Fruit fly (Drosophila melanogaster) whole organism, embryonic: ENCODE measurements around the gene CG10300.

Source experiments
- Bgb ChIP-seq: fragments of 200-800 bp; sonication (Bioruptor generic); IDR thresholded peaks from 2 replicates; pipeline ENCODE4 v1.3.6; 2022; ENCODE audit warnings: missing biosample characterization, missing genetic modification characterization; ENCODE audit not compliant: partially characterized antibody
- CG10462 ChIP-seq: fragments of 200-800 bp; sonication (Bioruptor generic); optimal IDR thresholded peaks from 2 replicates; lab custom pipeline; 2016; ENCODE audit warnings: missing biosample characterization, missing genetic modification characterization
- CG11247 ChIP-seq: fragments of 200-800 bp; sonication (Bioruptor generic); IDR thresholded peaks from 2 replicates; pipeline ENCODE4 v1.3.6; 2022; ENCODE audit warnings: missing biosample characterization, missing genetic modification characterization
- CG12104 ChIP-seq: fragments of 200-800 bp; sonication (Bioruptor generic); optimal IDR thresholded peaks from 3 replicates; lab custom pipeline; 2016; ENCODE audit warnings: missing biosample characterization, missing genetic modification characterization
- CG1233 ChIP-seq: fragments of 200-800 bp; sonication (Bioruptor generic); optimal IDR thresholded peaks from 4 replicates; lab custom pipeline; 2018; ENCODE audit warnings: missing biosample characterization, mild to moderate bottlenecking, missing genetic modification characterization
- CG13287 ChIP-seq: fragments of 200-800 bp; sonication (Bioruptor generic); IDR thresholded peaks from 2 replicates; pipeline ENCODE4 v1.3.6; 2022; ENCODE audit warnings: missing biosample characterization, missing genetic modification characterization; ENCODE audit not compliant: partially characterized antibody
- CG13624 ChIP-seq: fragments of 200-800 bp; sonication (Bioruptor generic); optimal IDR thresholded peaks from 2 replicates; lab custom pipeline; 2016; ENCODE audit warnings: missing biosample characterization, missing genetic modification characterization
- CG14441 ChIP-seq: fragments of 200-800 bp; sonication (Bioruptor generic); IDR thresholded peaks from 2 replicates; pipeline ENCODE4 v1.3.6; 2022; ENCODE audit warnings: missing biosample characterization, missing genetic modification characterization
- CG1603 ChIP-seq: fragments of 200-800 bp; sonication (Bioruptor generic); optimal IDR thresholded peaks from 2 replicates; lab custom pipeline; 2019; ENCODE audit warnings: missing biosample characterization, mild to moderate bottlenecking, missing genetic modification characterization, moderate library complexity
- CG1647 ChIP-seq: fragments of 200-800 bp; sonication (Bioruptor generic); optimal IDR thresholded peaks from 3 replicates; lab custom pipeline; 2016; ENCODE audit warnings: missing biosample characterization, missing genetic modification characterization
- CG16863 ChIP-seq: fragments of 200-800 bp; sonication (Bioruptor generic); optimal IDR thresholded peaks from 3 replicates; lab custom pipeline; 2016; ENCODE audit warnings: missing biosample characterization, missing genetic modification characterization
- CG17912 ChIP-seq: fragments of 200-800 bp; sonication (Bioruptor generic); optimal IDR thresholded peaks from 2 replicates; lab custom pipeline; 2018; ENCODE audit warnings: missing biosample characterization, mild to moderate bottlenecking, missing genetic modification characterization
- CG1832 ChIP-seq: fragments of 200-800 bp; sonication (Bioruptor generic); optimal IDR thresholded peaks from 2 replicates; lab custom pipeline; 2017; ENCODE audit warnings: missing biosample characterization, mild to moderate bottlenecking, missing genetic modification characterization, inconsistent platforms
- CG18476 ChIP-seq: fragments of 200-800 bp; sonication (Bioruptor generic); optimal IDR thresholded peaks from 2 replicates; lab custom pipeline; 2016; ENCODE audit warnings: missing biosample characterization, mild to moderate bottlenecking, missing genetic modification characterization
- CG18599 ChIP-seq: fragments of 200-800 bp; sonication (Bioruptor generic); optimal IDR thresholded peaks from 3 replicates; lab custom pipeline; 2017; ENCODE audit warnings: missing biosample characterization, missing genetic modification characterization, mild to moderate bottlenecking, moderate library complexity, missing genetic modification reagents
- CG2678 ChIP-seq: fragments of 200-800 bp; sonication (Bioruptor generic); optimal IDR thresholded peaks from 3 replicates; lab custom pipeline; 2019; ENCODE audit warnings: missing biosample characterization, mild to moderate bottlenecking, missing genetic modification characterization, moderate library complexity
- CG30403 ChIP-seq: fragments of 200-800 bp; sonication (Bioruptor generic); optimal IDR thresholded peaks from 3 replicates; lab custom pipeline; 2016; ENCODE audit warnings: missing biosample characterization, missing genetic modification characterization
- CG3163 ChIP-seq: fragments of 200-800 bp; sonication (Bioruptor generic); optimal IDR thresholded peaks from 3 replicates; lab custom pipeline; 2016; ENCODE audit warnings: missing biosample characterization, missing genetic modification characterization
- CG3281 ChIP-seq: fragments of 200-800 bp; sonication (Bioruptor generic); optimal IDR thresholded peaks from 3 replicates; lab custom pipeline; 2017; ENCODE audit warnings: missing biosample characterization, mild to moderate bottlenecking, missing genetic modification characterization
- CG34376 ChIP-seq: fragments of 200-800 bp; sonication (Bioruptor generic); optimal IDR thresholded peaks from 2 replicates; lab custom pipeline; 2018; ENCODE audit warnings: missing biosample characterization, mild to moderate bottlenecking, missing genetic modification characterization
- CG3838 ChIP-seq: fragments of 200-800 bp; sonication (Bioruptor generic); optimal IDR thresholded peaks from 3 replicates; lab custom pipeline; 2016; ENCODE audit warnings: missing biosample characterization, missing genetic modification characterization
- CG7271 ChIP-seq: fragments of 200-800 bp; sonication (Bioruptor generic); optimal IDR thresholded peaks from 2 replicates; lab custom pipeline; 2018; ENCODE audit warnings: missing biosample characterization, mild to moderate bottlenecking, missing genetic modification characterization, moderate library complexity
- CG7357 ChIP-seq: fragments of 200-800 bp; sonication (Bioruptor generic); IDR thresholded peaks from 3 replicates; pipeline ENCODE4 v1.3.6; 2022; ENCODE audit warnings: missing biosample characterization, missing genetic modification characterization
- CG9797 ChIP-seq: fragments of 200-800 bp; sonication (Bioruptor generic); optimal IDR thresholded peaks from 3 replicates; lab custom pipeline; 2018; ENCODE audit warnings: missing biosample characterization, mild to moderate bottlenecking, missing genetic modification characterization
- Dip2 ChIP-seq: fragments of 200-800 bp; sonication (Bioruptor generic); IDR thresholded peaks from 2 replicates; pipeline ENCODE4 v1.3.6; 2022; ENCODE audit warnings: missing biosample characterization, missing genetic modification characterization
- Dip3 ChIP-seq: fragments of 200-800 bp; sonication (Bioruptor generic); optimal IDR thresholded peaks from 3 replicates; lab custom pipeline; 2016; ENCODE audit warnings: missing biosample characterization, missing genetic modification characterization
- Dref ChIP-seq: fragments of 200-800 bp; sonication (Bioruptor generic); IDR thresholded peaks from 2 replicates; pipeline ENCODE4 v1.3.6; 2022; ENCODE audit warnings: missing biosample characterization, missing genetic modification characterization
- H15 ChIP-seq: fragments of 200-800 bp; sonication (Bioruptor generic); IDR thresholded peaks from 3 replicates; pipeline ENCODE4 v1.3.6; 2022; ENCODE audit warnings: missing biosample characterization, missing genetic modification characterization
- HLHmδ ChIP-seq: fragments of 200-800 bp; sonication (Bioruptor generic); optimal IDR thresholded peaks from 2 replicates; lab custom pipeline; 2018; ENCODE audit warnings: missing biosample characterization, mild to moderate bottlenecking, missing genetic modification characterization, moderate library complexity
- HmgD ChIP-seq: fragments of 200-800 bp; sonication (Bioruptor generic); optimal IDR thresholded peaks from 3 replicates; lab custom pipeline; 2016; ENCODE audit warnings: missing biosample characterization, missing genetic modification characterization
- Hmr ChIP-seq: fragments of 200-800 bp; sonication (Bioruptor generic); optimal IDR thresholded peaks from 3 replicates; lab custom pipeline; 2017; ENCODE audit warnings: mild to moderate bottlenecking, missing biosample characterization, missing genetic modification reagents, missing genetic modification characterization
- Lim3 ChIP-seq: fragments of 200-800 bp; sonication (Bioruptor generic); IDR thresholded peaks from 2 replicates; pipeline ENCODE4 v1.3.6; 2022; ENCODE audit warnings: missing biosample characterization, missing genetic modification characterization
- NC2β ChIP-seq: fragments of 200-800 bp; sonication (Bioruptor generic); optimal IDR thresholded peaks from 2 replicates; lab custom pipeline; 2016; ENCODE audit warnings: missing biosample characterization, missing genetic modification characterization
- NFAT ChIP-seq: fragments of 200-800 bp; sonication (Bioruptor generic); IDR thresholded peaks from 2 replicates; pipeline ENCODE4 v1.3.6; 2022; ENCODE audit warnings: missing biosample characterization, missing genetic modification characterization
- Opbp ChIP-seq: fragments of 200-800 bp; sonication (Bioruptor generic); IDR thresholded peaks from 3 replicates; pipeline ENCODE4 v1.3.6; 2022; ENCODE audit warnings: missing biosample characterization, missing genetic modification characterization; ENCODE audit not compliant: partially characterized antibody
- aop ChIP-seq: fragments of 200-800 bp; sonication (Bioruptor generic); IDR thresholded peaks from 2 replicates; pipeline ENCODE4 v1.3.6; 2022; ENCODE audit warnings: missing biosample characterization, missing genetic modification characterization
- ase ChIP-seq: fragments of 200-800 bp; sonication (Bioruptor generic); IDR thresholded peaks from 3 replicates; pipeline ENCODE4 v1.3.6; 2022; ENCODE audit warnings: missing biosample characterization, missing genetic modification characterization
- cato ChIP-seq: fragments of 200-800 bp; sonication (Bioruptor generic); optimal IDR thresholded peaks from 2 replicates; lab custom pipeline; 2016; ENCODE audit warnings: missing biosample characterization, missing genetic modification characterization, borderline replicate concordance
- cg ChIP-seq: fragments of 200-800 bp; sonication (Bioruptor generic); optimal IDR thresholded peaks from 3 replicates; lab custom pipeline; 2019; ENCODE audit warnings: missing biosample characterization, mild to moderate bottlenecking, missing genetic modification characterization, moderate library complexity
- ci ChIP-seq: fragments of 200-800 bp; sonication (Bioruptor generic); IDR thresholded peaks from 3 replicates; pipeline ENCODE4 v1.3.6; 2022; ENCODE audit warnings: missing biosample characterization, missing genetic modification characterization
- disco-r ChIP-seq: fragments of 200-800 bp; sonication (Bioruptor generic); optimal IDR thresholded peaks from 2 replicates; lab custom pipeline; 2016; ENCODE audit warnings: missing biosample characterization, missing genetic modification characterization
- eve ChIP-seq, 2 experiments: fragments of >200 bp; optimal IDR thresholded peaks; 2 replicates each; lab custom pipeline; 2017; ENCODE audit warnings: missing biosample characterization in 2 of 2, missing genetic modification characterization in 2 of 2
- ftz-f1 ChIP-seq: fragments of 200-800 bp; sonication (Bioruptor generic); optimal IDR thresholded peaks from 2 replicates; lab custom pipeline; 2016; ENCODE audit warnings: missing biosample characterization, missing genetic modification characterization
- maf-S ChIP-seq: fragments of 200-800 bp; sonication (Bioruptor generic); optimal IDR thresholded peaks from 2 replicates; lab custom pipeline; 2016; ENCODE audit warnings: missing biosample characterization, missing genetic modification characterization
- mirr ChIP-seq: fragments of 200-800 bp; sonication (Bioruptor generic); optimal IDR thresholded peaks from 3 replicates; lab custom pipeline; 2018; ENCODE audit warnings: missing biosample characterization, mild to moderate bottlenecking, missing genetic modification characterization
- sens ChIP-seq: fragments of 200-800 bp; sonication (Bioruptor generic); peaks from one replicate; lab custom pipeline; 2016; ENCODE audit warnings: missing biosample characterization, missing genetic modification characterization
- seq ChIP-seq: fragments of 200-800 bp; sonication (Bioruptor generic); IDR thresholded peaks from 2 replicates; pipeline ENCODE4 v1.3.6; 2022; ENCODE audit warnings: missing biosample characterization, missing genetic modification characterization
- sug ChIP-seq: fragments of 200-800 bp; optimal IDR thresholded peaks from 2 replicates; lab custom pipeline; 2019; ENCODE audit warnings: missing biosample characterization, mild to moderate bottlenecking, missing genetic modification characterization, moderate library complexity
- zen ChIP-seq: fragments of 200-800 bp; sonication (Bioruptor generic); optimal IDR thresholded peaks from 3 replicates; lab custom pipeline; 2018; ENCODE audit warnings: missing biosample characterization, mild to moderate bottlenecking, missing genetic modification characterization, moderate library complexity

Gene CG10300

dm6 chr3R:23678349-23679193 is 32.8 kb upstream of the CG10300 start, which contains the start of gene GILT2 (continued):
- TF ChIP-seq mirr (GFP tag; lab: Kevin White, UChicago) (peak; percentile 3), eve (GFP tag; optimal IDR thresholded peaks at IDR 0.05; lab: Kevin White, UChicago) (no peak), maf-S (GFP tag; lab: Kevin White, UChicago) (peak; percentile 15), CG10462 (GFP tag; lab: Kevin White, UChicago) (peak; percentile 77), sens (GFP tag; lab: Kevin White, UChicago) (peak; percentile 93), ftz-f1 (peak; percentile 43), CG30403 (peak; percentile 88), CG17912 (GFP tag; lab: Kevin White, UChicago) (peak; percentile 53), CG1647 (peak; percentile 9), CG14441 (GFP tag; lab: Robert Waterston, UW) (peak; percentile 93), CG34376 (GFP tag; lab: Kevin White, UChicago) (peak; percentile 81), CG18599 (GFP tag; lab: Kevin White, UChicago) (peak; percentile 97), ase (GFP tag; lab: Robert Waterston, UW) (peak; percentile 82), CG1832 (GFP tag; lab: Kevin White, UChicago) (no peak), HLHmδ (GFP tag; lab: Kevin White, UChicago) (no peak), Bgb (GFP tag; lab: Robert Waterston, UW) (no peak), HmgD (no peak), cato (peak; percentile 85), CG16863 (GFP tag; lab: Kevin White, UChicago) (peak; percentile 51), CG3281 (GFP tag; lab: Kevin White, UChicago) (peak; percentile 94), cg (GFP tag; lab: Kevin White, UChicago) (no peak), H15 (peak; percentile 86), NC2β (peak; percentile 9), CG13624 (GFP tag; lab: Kevin White, UChicago) (peak; percentile 64), NFAT (GFP tag; lab: Robert Waterston, UW) (peak; percentile 79), Opbp (GFP tag; lab: Robert Waterston, UW) (no peak), Dip2 (GFP tag; lab: Robert Waterston, UW) (no peak), Lim3 (peak; percentile 34; the same call in 1 of the 2 replicates), CG3838 (GFP tag; lab: Kevin White, UChicago) (peak; percentile 63), Dip3 (GFP tag; lab: Kevin White, UChicago) (peak; percentile 26), CG1233 (GFP tag; lab: Kevin White, UChicago) (peak; percentile 91), CG1603 (tag; lab: Kevin White, UChicago) (no peak), CG2678 (tag; lab: Kevin White, UChicago) (peak; percentile 96), CG11247 (peak; percentile 87), disco-r (GFP tag; lab: Kevin White, UChicago) (no peak), CG18476 (GFP tag; lab: Kevin White, UChicago) (peak; percentile 86), zen (peak; percentile 93), CG13287 (GFP tag; lab: Robert Waterston, UW) (no peak), CG12104 (GFP tag; lab: Kevin White, UChicago) (peak; percentile 93), aop (GFP tag; lab: Robert Waterston, UW) (peak; percentile 55; the same call in 1 of the 2 replicates), seq (GFP tag; lab: Robert Waterston, UW) (peak; percentile 89), CG7271 (peak; percentile 87), Dref (no peak), CG7357 (peak; percentile 86), CG3163 (GFP tag; lab: Kevin White, UChicago) (no peak), sug (tag; lab: Kevin White, UChicago) (peak; percentile 88), ci (GFP tag; lab: Robert Waterston, UW) (peak; percentile 94), Hmr (GFP tag; lab: Kevin White, UChicago) (peak; percentile 87), CG9797 (GFP tag; lab: Kevin White, UChicago) (peak; percentile 11)
